Worm (Caenorhabditis elegans): ENCODE measurements around the gene tps-1.

tps-1 gene

ce11 chrX:17513507-17514113 is 39.3 kb upstream of the tps-1 start, which contains the start of gene nhr-1 (continued):
- no peak for TF ChIP-seq F44E2.7 (GFP tag; IDR thresholded peaks at IDR 0.05)
- peak; percentile 68 for TF ChIP-seq nhr-6 (tag; optimal IDR thresholded peaks at IDR 0.05)
- no peak for TF ChIP-seq lin-15B (tag; optimal IDR thresholded peaks at IDR 0.05)
- TF ChIP-seq mxl-2 (GFP tag; conservative IDR thresholded peaks at IDR 0.05), result no peak
- no peak for TF ChIP-seq Y48G9A.11 (GFP tag; IDR thresholded peaks at IDR 0.05)

ce11 chrX:17510523-17510922 is 36.2 kb upstream of the tps-1 start:
- TF ChIP-seq ceh-82 (tag; optimal IDR thresholded peaks at IDR 0.05) (no peak), unc-62 (GFP tag; optimal IDR thresholded peaks at IDR 0.05 in 1 of 2) (no peak), unc-62 (tag; optimal IDR thresholded peaks at IDR 0.05) (no peak), saeg-2 (GFP tag; IDR thresholded peaks at IDR 0.05) (no peak), php-3 (GFP tag; IDR thresholded peaks at IDR 0.05) (no peak), F44E2.7 (GFP tag; IDR thresholded peaks at IDR 0.05) (no peak), dmd-6 (GFP tag; IDR thresholded peaks at IDR 0.05) (peak; percentile 44; the same call in 1 of the 2 replicates), pqm-1 (tag; optimal IDR thresholded peaks at IDR 0.05) (peak; percentile 18), fos-1 (tag; optimal IDR thresholded peaks at IDR 0.05) (no peak), zfp-2 (tag; optimal IDR thresholded peaks at IDR 0.05) (no peak), madf-9 (GFP tag; conservative IDR thresholded peaks at IDR 0.05) (no peak), mdt-29 (GFP tag; IDR thresholded peaks at IDR 0.05) (no peak), tag-97 (GFP tag; IDR thresholded peaks at IDR 0.05) (no peak), hlh-11 (tag; optimal IDR thresholded peaks at IDR 0.05) (peak; percentile 23), ces-1 (GFP tag; optimal IDR thresholded peaks at IDR 0.05) (no peak), Y5F2A.4 (GFP tag; optimal IDR thresholded peaks at IDR 0.05) (no peak), dve-1 (tag; optimal IDR thresholded peaks at IDR 0.05; ENCODE audit: insufficient read depth) (peak; percentile 24), set-16 (GFP tag; IDR thresholded peaks at IDR 0.05) (no peak), Y105C5A.15 (GFP tag; IDR thresholded peaks at IDR 0.05) (no peak), cey-2 (tag; optimal IDR thresholded peaks at IDR 0.05; ENCODE audit: borderline replicate concordance, insufficient read depth) (no peak), nhr-42 (GFP tag; IDR thresholded peaks at IDR 0.05) (no peak), zag-1 (tag; optimal IDR thresholded peaks at IDR 0.05) (no peak), ceh-44 (GFP tag; IDR thresholded peaks at IDR 0.05) (no peak), mxl-2 (GFP tag; conservative IDR thresholded peaks at IDR 0.05) (no peak), madf-5 (GFP tag; IDR thresholded peaks at IDR 0.05) (no peak), tra-1 (GFP tag; IDR thresholded peaks at IDR 0.05) (0 out of 2 replicates have a peak, but pooled peaks have one; percentile 17), dmd-9 (GFP tag; IDR thresholded peaks at IDR 0.05) (no peak), ceh-32 (tag; optimal IDR thresholded peaks at IDR 0.05; ENCODE audit: poor library complexity) (no peak), T26A8.4 (GFP tag; IDR thresholded peaks at IDR 0.05) (no peak), daf-16 (GFP tag; optimal IDR thresholded peaks at IDR 0.05) (no peak), daf-16 (tag; optimal IDR thresholded peaks at IDR 0.05) (peak; percentile 97), egl-43 (GFP tag; IDR thresholded peaks at IDR 0.05) (no peak), nhr-11 (tag; optimal IDR thresholded peaks at IDR 0.05) (no peak), arid-1 (GFP tag; conservative IDR thresholded peaks at IDR 0.05) (no peak), lim-7 (GFP tag; IDR thresholded peaks at IDR 0.05) (no peak), mep-1 (tag; optimal IDR thresholded peaks at IDR 0.05) (no peak), nhr-28 (tag; optimal IDR thresholded peaks at IDR 0.05) (peak; percentile 9), pha-4 (GFP tag; IDR thresholded peaks at IDR 0.05) (no peak), pha-4 (tag; optimal IDR thresholded peaks at IDR 0.05) (no peak), Y75B8A.6 (GFP tag; IDR thresholded peaks at IDR 0.05) (no peak), ztf-7 (tag; optimal IDR thresholded peaks at IDR 0.05) (no peak), nhr-111 (GFP tag; optimal IDR thresholded peaks at IDR 0.05) (no peak), nhr-102 (tag; optimal IDR thresholded peaks at IDR 0.05) (no peak)

Data from whole organism, L4 larva.